Worm (Caenorhabditis elegans) whole organism, mixed stage, embryonic: ENCODE results near the gene C07H6.2.

Experiments used
- M03D4.4 ChIP-seq: sonication (generic microtip); optimal IDR thresholded peaks from 2 replicates; lab custom pipeline; 2017; ENCODE audit warnings: mild to moderate bottlenecking, missing genetic modification characterization, missing compliant biosample characterization
- bed-3 ChIP-seq: fragments of 200-800 bp; sonication (Bioruptor generic); optimal IDR thresholded peaks from 3 replicates; lab custom pipeline; 2018; ENCODE audit warnings: mild to moderate bottlenecking, missing genetic modification characterization, moderate library complexity, missing compliant biosample characterization
- blmp-1 ChIP-seq: fragments of 150-350 bp; optimal IDR thresholded peaks from 2 replicates; lab custom pipeline; 2014; ENCODE audit warnings: missing biosample characterization, missing genetic modification characterization
- ceh-39 ChIP-seq: fragments of 150-350 bp; optimal IDR thresholded peaks from 2 replicates; lab custom pipeline; 2014; ENCODE audit warnings: missing biosample characterization, missing genetic modification characterization
- ceh-43 ChIP-seq: fragments of 200-800 bp; sonication (Bioruptor generic); optimal IDR thresholded peaks from 2 replicates; lab custom pipeline; 2018; ENCODE audit warnings: mild to moderate bottlenecking, missing genetic modification characterization, moderate library complexity, missing compliant biosample characterization
- ceh-83 ChIP-seq: fragments of 200-800 bp; sonication (Bioruptor generic); optimal IDR thresholded peaks from 2 replicates; lab custom pipeline; 2018; ENCODE audit warnings: mild to moderate bottlenecking, missing genetic modification characterization, missing compliant biosample characterization
- ces-1 ChIP-seq: fragments of 150-350 bp; optimal IDR thresholded peaks from 2 replicates; lab custom pipeline; 2014; ENCODE audit warnings: missing biosample characterization, missing genetic modification reagents, missing genetic modification characterization
- cnd-1 ChIP-seq: fragments of 200-800 bp; sonication (Bioruptor generic); optimal IDR thresholded peaks from 2 replicates; lab custom pipeline; 2018; ENCODE audit warnings: mild to moderate bottlenecking, missing genetic modification characterization, missing compliant biosample characterization
- drap-1 ChIP-seq: fragments of 200-800 bp; sonication (Bioruptor generic); optimal IDR thresholded peaks from 3 replicates; lab custom pipeline; 2018; ENCODE audit warnings: mild to moderate bottlenecking, missing genetic modification characterization, missing compliant biosample characterization
- elt-1 ChIP-seq: sonication (generic microtip); optimal IDR thresholded peaks from 2 replicates; lab custom pipeline; 2017; ENCODE audit warnings: missing genetic modification characterization, mild to moderate bottlenecking, missing compliant biosample characterization, antibody characterized with exemption, moderate library complexity, borderline replicate concordance; ENCODE audit not compliant: insufficient read depth
- elt-3 ChIP-seq: fragments of 150-350 bp; optimal IDR thresholded peaks from 2 replicates; lab custom pipeline; 2014; ENCODE audit warnings: missing biosample characterization, missing genetic modification characterization
- flh-1 ChIP-seq: fragments of 200-800 bp; sonication (Bioruptor generic); optimal IDR thresholded peaks from 2 replicates; lab custom pipeline; 2018; ENCODE audit warnings: mild to moderate bottlenecking, missing genetic modification characterization, moderate library complexity, missing compliant biosample characterization
- ham-2 ChIP-seq: fragments of 200-800 bp; sonication (Bioruptor generic); optimal IDR thresholded peaks from 2 replicates; lab custom pipeline; 2018; ENCODE audit warnings: mild to moderate bottlenecking, missing genetic modification characterization, missing compliant biosample characterization
- hlh-1 ChIP-seq: fragments of 150-350 bp; optimal IDR thresholded peaks from 2 replicates; lab custom pipeline; 2014; ENCODE audit warnings: missing biosample characterization, missing genetic modification reagents, missing genetic modification characterization
- lin-13 ChIP-seq: fragments of 150-350 bp; optimal IDR thresholded peaks from 2 replicates; lab custom pipeline; 2014; ENCODE audit warnings: missing biosample characterization, missing genetic modification characterization
- lin-32 ChIP-seq: fragments of 200-800 bp; sonication (Bioruptor generic); optimal IDR thresholded peaks from 2 replicates; lab custom pipeline; 2018; ENCODE audit warnings: mild to moderate bottlenecking, missing genetic modification characterization, missing compliant biosample characterization
- lsy-2 ChIP-seq: fragments of 150-350 bp; optimal IDR thresholded peaks from 2 replicates; lab custom pipeline; 2014; ENCODE audit warnings: missing biosample characterization, missing genetic modification characterization
- mab-5 ChIP-seq: fragments of 150-350 bp; optimal IDR thresholded peaks from 2 replicates; lab custom pipeline; 2014; ENCODE audit warnings: missing biosample characterization, missing genetic modification characterization
- mep-1 ChIP-seq: fragments of 150-350 bp; optimal IDR thresholded peaks from 2 replicates; lab custom pipeline; 2017; ENCODE audit warnings: missing biosample characterization, missing genetic modification reagents, missing genetic modification characterization, inconsistent platforms
- mls-2 ChIP-seq: sonication (generic microtip); optimal IDR thresholded peaks from 2 replicates; lab custom pipeline; 2016; ENCODE audit warnings: mild to moderate bottlenecking, missing genetic modification characterization, moderate library complexity, missing compliant biosample characterization
- nhr-12 ChIP-seq: fragments of 150-350 bp; optimal IDR thresholded peaks from 2 replicates; lab custom pipeline; 2014; ENCODE audit warnings: missing biosample characterization, missing genetic modification characterization
- nhr-2 ChIP-seq: fragments of 150-350 bp; optimal IDR thresholded peaks from 2 replicates; lab custom pipeline; 2014; ENCODE audit warnings: missing biosample characterization, missing genetic modification characterization
- nhr-237 ChIP-seq: fragments of 150-350 bp; optimal IDR thresholded peaks from 2 replicates; lab custom pipeline; 2014; ENCODE audit warnings: missing biosample characterization, missing genetic modification characterization
- nhr-28 ChIP-seq: fragments of 150-350 bp; optimal IDR thresholded peaks from 2 replicates; lab custom pipeline; 2014; ENCODE audit warnings: missing biosample characterization, missing genetic modification characterization
- nhr-76 ChIP-seq: sonication (generic microtip); optimal IDR thresholded peaks from 2 replicates; lab custom pipeline; 2017; ENCODE audit warnings: missing biosample characterization, missing genetic modification characterization
- pha-4 ChIP-seq: fragments of 150-350 bp; optimal IDR thresholded peaks from 2 replicates; lab custom pipeline; 2018; ENCODE audit warnings: missing biosample characterization, missing genetic modification reagents, missing genetic modification characterization
- sem-2 ChIP-seq: fragments of 200-800 bp; sonication (Bioruptor generic); optimal IDR thresholded peaks from 2 replicates; lab custom pipeline; 2018; ENCODE audit warnings: mild to moderate bottlenecking, missing genetic modification characterization, missing compliant biosample characterization
- snpc-4 ChIP-seq: fragments of 150-350 bp; optimal IDR thresholded peaks from 2 replicates; lab custom pipeline; 2014; ENCODE audit warnings: missing biosample characterization, missing genetic modification characterization
- sptf-1 ChIP-seq: sonication (generic microtip); optimal IDR thresholded peaks from 2 replicates; lab custom pipeline; 2017; ENCODE audit warnings: mild to moderate bottlenecking, missing genetic modification characterization, moderate library complexity, missing compliant biosample characterization
- tbx-8 ChIP-seq: fragments of 200-800 bp; sonication (Bioruptor generic); optimal IDR thresholded peaks from 2 replicates; lab custom pipeline; 2018; ENCODE audit warnings: mild to moderate bottlenecking, missing genetic modification characterization, moderate library complexity, missing compliant biosample characterization
- unc-120 ChIP-seq: sonication (generic microtip); optimal IDR thresholded peaks from 2 replicates; lab custom pipeline; 2017; ENCODE audit warnings: missing genetic modification characterization, missing compliant biosample characterization; ENCODE audit not compliant: poor library complexity, severe bottlenecking
- unc-39 ChIP-seq: fragments of 150-350 bp; optimal IDR thresholded peaks from 2 replicates; lab custom pipeline; 2014; ENCODE audit warnings: missing biosample characterization, missing genetic modification characterization
- unc-62 ChIP-seq: fragments of 150-350 bp; optimal IDR thresholded peaks from 2 replicates; lab custom pipeline; 2014; ENCODE audit warnings: missing biosample characterization, missing genetic modification reagents, missing genetic modification characterization
- zip-8 ChIP-seq: fragments of 150-350 bp; optimal IDR thresholded peaks from 2 replicates; lab custom pipeline; 2014; ENCODE audit warnings: missing biosample characterization, missing genetic modification characterization
- ztf-11 ChIP-seq: fragments of 150-350 bp; optimal IDR thresholded peaks from 2 replicates; lab custom pipeline; 2014; ENCODE audit warnings: missing biosample characterization, missing genetic modification characterization

C07H6.2 gene

DNA sequence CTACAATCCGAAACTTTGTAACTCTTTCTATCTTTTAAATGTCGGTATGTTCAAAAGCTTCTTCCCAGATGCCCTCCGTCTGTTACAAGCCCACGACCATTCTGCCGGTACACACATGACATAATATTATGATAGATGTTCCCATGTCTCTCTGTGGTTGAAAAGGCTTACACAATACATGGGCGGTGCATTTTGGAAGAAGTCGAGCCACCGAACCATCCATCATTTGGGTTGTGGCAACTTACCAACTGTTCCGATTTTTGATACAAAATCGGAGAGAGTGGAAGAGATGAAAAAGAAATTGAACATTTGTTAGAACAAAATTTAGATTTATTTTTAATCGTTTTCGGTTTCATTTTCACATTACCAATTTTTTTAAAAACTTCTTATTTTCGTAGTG, 28.2 kb downstream of the C07H6.2 start:
- TF ChIP-seq ztf-11 (no peak), lin-13 (no peak), hlh-1 (tag; lab: Kevin White, UChicago) (peak; percentile 78), nhr-2 (tag; lab: Kevin White, UChicago) (no peak), mab-5 (tag; lab: Kevin White, UChicago) (no peak), mep-1 (tag; lab: Kevin White, UChicago) (no peak), ceh-39 (tag; lab: Kevin White, UChicago) (no peak), nhr-76 (tag; lab: Kevin White, UChicago) (no peak), sem-2 (no peak), lsy-2 (tag; lab: Kevin White, UChicago) (no peak), ham-2 (GFP tag; lab: Kevin White, UChicago) (no peak), ceh-43 (GFP tag; lab: Kevin White, UChicago) (no peak), nhr-237 (tag; lab: Kevin White, UChicago) (no peak), elt-3 (tag; lab: Kevin White, UChicago) (no peak), flh-1 (no peak), elt-1 (tag; lab: Kevin White, UChicago) (no peak), snpc-4 (tag; lab: Kevin White, UChicago) (no peak), unc-62 (GFP tag; lab: Kevin White, UChicago) (peak; percentile 96), pha-4 (tag; lab: Kevin White, UChicago) (no peak), nhr-28 (no peak), unc-39 (tag; lab: Kevin White, UChicago) (no peak), cnd-1 (tag; lab: Kevin White, UChicago) (peak; percentile 14), bed-3 (no peak), drap-1 (GFP tag; lab: Kevin White, UChicago) (no peak), ces-1 (GFP tag; lab: Kevin White, UChicago) (no peak), blmp-1 (no peak), tbx-8 (no peak), zip-8 (tag; lab: Kevin White, UChicago) (no peak), unc-120 (peak; percentile 50), M03D4.4 (tag; lab: Kevin White, UChicago) (no peak), nhr-12 (tag; lab: Kevin White, UChicago) (no peak), mls-2 (no peak), sptf-1 (tag; lab: Kevin White, UChicago) (no peak), lin-32 (GFP tag; lab: Kevin White, UChicago) (no peak)

DNA sequence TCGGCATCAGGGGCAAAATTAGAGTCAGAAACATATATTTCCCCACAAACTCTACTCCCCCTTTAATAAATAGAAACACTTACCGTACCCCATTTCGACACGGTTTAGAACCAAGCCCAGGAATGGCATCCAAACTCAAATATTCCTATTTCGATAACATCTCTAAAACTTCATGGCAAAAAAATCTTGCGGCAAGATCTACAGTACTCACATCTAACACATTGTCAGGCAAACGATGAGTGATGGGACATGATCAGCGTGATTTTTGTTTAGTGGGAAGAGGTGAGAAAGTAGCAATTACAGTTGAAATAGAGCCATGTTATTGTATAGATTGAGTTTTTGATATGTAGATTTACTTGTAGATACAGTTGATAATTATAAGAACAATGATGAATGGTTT, 30.2 kb downstream of the C07H6.2 start:
- TF ChIP-seq ceh-83 (GFP tag; lab: Kevin White, UChicago), result no peak
- TF ChIP-seq unc-62 (GFP tag; lab: Kevin White, UChicago), result peak; percentile 28

DNA sequence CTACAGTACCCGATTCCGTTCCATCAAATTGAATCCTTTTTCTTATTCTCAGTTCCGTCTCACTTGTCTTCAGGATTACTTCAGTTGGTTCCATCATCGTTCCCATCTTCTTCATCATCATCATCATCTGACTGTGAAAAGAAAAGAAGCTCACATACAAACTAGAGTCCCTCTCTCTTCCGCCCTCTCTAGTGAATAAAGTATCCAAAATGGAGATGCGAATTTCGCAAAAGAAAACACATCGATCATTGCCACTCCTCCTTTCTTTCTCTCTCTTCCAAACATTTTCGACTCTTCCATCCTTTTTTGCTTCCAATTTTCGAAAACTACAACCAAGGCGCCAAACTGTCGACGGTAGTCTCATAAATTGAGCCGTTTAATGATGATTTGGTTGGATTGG, 32.0 kb downstream of the C07H6.2 start:
- TF ChIP-seq lin-32 (GFP tag; lab: Kevin White, UChicago) (no peak), sem-2 (no peak), lsy-2 (tag; lab: Kevin White, UChicago) (no peak), tbx-8 (no peak), sptf-1 (tag; lab: Kevin White, UChicago) (no peak), ceh-83 (GFP tag; lab: Kevin White, UChicago) (no peak), blmp-1 (no peak), pha-4 (tag; lab: Kevin White, UChicago) (no peak), lin-13 (no peak), flh-1 (no peak), nhr-28 (no peak), nhr-12 (tag; lab: Kevin White, UChicago) (no peak), mep-1 (tag; lab: Kevin White, UChicago) (no peak), hlh-1 (tag; lab: Kevin White, UChicago) (no peak), nhr-237 (tag; lab: Kevin White, UChicago) (no peak)

DNA sequence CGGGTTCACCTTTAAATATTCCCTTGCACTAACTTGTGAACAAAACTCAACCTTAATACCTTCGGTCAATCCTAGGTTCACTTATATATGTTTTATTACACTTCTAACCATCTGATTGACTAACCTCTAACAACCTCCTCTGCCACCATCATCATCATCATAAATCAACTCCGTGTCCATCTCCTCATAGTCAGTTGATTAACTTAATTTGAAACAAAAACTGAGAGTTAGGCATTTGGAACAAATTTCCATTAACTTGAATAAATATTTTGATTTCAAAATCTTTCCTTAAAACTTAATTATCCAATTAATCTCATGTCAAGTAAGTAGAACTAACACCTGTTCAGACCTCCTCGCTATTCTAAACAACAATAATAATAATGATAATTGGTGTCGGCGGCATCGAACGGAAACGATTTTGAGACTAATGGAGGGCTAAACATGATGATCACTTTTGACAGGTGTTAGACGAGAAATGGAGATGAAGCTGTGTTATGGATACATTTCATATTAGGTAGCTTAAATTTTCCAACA, 33.0 kb downstream of the C07H6.2 start:
- no peak for TF ChIP-seq nhr-28
- peak; percentile 66 for TF ChIP-seq unc-62 (GFP tag; lab: Kevin White, UChicago)
- TF ChIP-seq lin-13, result no peak
- no peak for TF ChIP-seq pha-4 (tag; lab: Kevin White, UChicago)
- peak; percentile 19 for TF ChIP-seq nhr-2 (tag; lab: Kevin White, UChicago)
- TF ChIP-seq ceh-39 (tag; lab: Kevin White, UChicago), result no peak
